Fruit fly (Drosophila melanogaster) whole organism, embryonic: Measurements from ENCODE around the gene Cpr67Fa1.

Experiments
- BtbVII ChIP-seq: fragments of 200-800 bp; sonication (Bioruptor generic); optimal IDR thresholded peaks from 3 replicates; lab custom pipeline; 2017; ENCODE audit warnings: missing biosample characterization, mild to moderate bottlenecking, missing genetic modification characterization
- CG10209 ChIP-seq: fragments of 200-800 bp; sonication (Bioruptor generic); optimal IDR thresholded peaks from 3 replicates; lab custom pipeline; 2017; ENCODE audit warnings: missing biosample characterization, mild to moderate bottlenecking, missing genetic modification characterization, missing genetic modification reagents
- CG10321 ChIP-seq: fragments of 200-800 bp; sonication (Bioruptor generic); IDR thresholded peaks from 2 replicates; pipeline ENCODE4 v1.3.6; 2022; ENCODE audit warnings: missing biosample characterization, missing genetic modification characterization
- CG11456 ChIP-seq: fragments of 200-800 bp; sonication (Bioruptor generic); IDR thresholded peaks from 3 replicates; pipeline ENCODE4 v1.3.6; 2022; ENCODE audit warnings: missing biosample characterization, missing genetic modification characterization
- CG11504 ChIP-seq: fragments of 200-800 bp; sonication (Bioruptor generic); optimal IDR thresholded peaks from 3 replicates; lab custom pipeline; 2019; ENCODE audit warnings: missing biosample characterization, mild to moderate bottlenecking, missing genetic modification characterization, moderate library complexity
- CG11696 ChIP-seq: fragments of 200-800 bp; sonication (Bioruptor generic); IDR thresholded peaks from 2 replicates; pipeline ENCODE4 v1.3.6; 2022; ENCODE audit warnings: missing biosample characterization, missing genetic modification characterization
- CG12942 ChIP-seq: fragments of 200-800 bp; sonication (Bioruptor generic); optimal IDR thresholded peaks from 3 replicates; lab custom pipeline; 2016; ENCODE audit warnings: missing biosample characterization, missing genetic modification characterization
- CG15269 ChIP-seq: fragments of 200-800 bp; sonication (Bioruptor generic); optimal IDR thresholded peaks from 2 replicates; lab custom pipeline; 2018; ENCODE audit warnings: missing biosample characterization, mild to moderate bottlenecking, missing genetic modification characterization, moderate library complexity
- CG17186 ChIP-seq: fragments of 200-800 bp; sonication (Bioruptor generic); optimal IDR thresholded peaks from 3 replicates; lab custom pipeline; 2017; ENCODE audit warnings: missing biosample characterization, missing genetic modification reagents, missing genetic modification characterization
- CG18599 ChIP-seq: fragments of 200-800 bp; sonication (Bioruptor generic); optimal IDR thresholded peaks from 3 replicates; lab custom pipeline; 2017; ENCODE audit warnings: missing biosample characterization, missing genetic modification characterization, mild to moderate bottlenecking, moderate library complexity, missing genetic modification reagents
- CG2712 ChIP-seq: fragments of 200-800 bp; optimal IDR thresholded peaks from 3 replicates; lab custom pipeline; 2019; ENCODE audit warnings: missing biosample characterization, mild to moderate bottlenecking, missing genetic modification characterization, moderate library complexity
- CG30020 ChIP-seq: fragments of 200-800 bp; optimal IDR thresholded peaks from 2 replicates; lab custom pipeline; 2019; ENCODE audit warnings: missing biosample characterization, mild to moderate bottlenecking, missing genetic modification characterization, moderate library complexity
- CG31365 ChIP-seq: fragments of 200-800 bp; sonication (Bioruptor generic); optimal IDR thresholded peaks from 2 replicates; lab custom pipeline; 2018; ENCODE audit warnings: missing biosample characterization, mild to moderate bottlenecking, missing genetic modification characterization
- CG3163 ChIP-seq: fragments of 200-800 bp; sonication (Bioruptor generic); optimal IDR thresholded peaks from 3 replicates; lab custom pipeline; 2016; ENCODE audit warnings: missing biosample characterization, missing genetic modification characterization
- CG3281 ChIP-seq: fragments of 200-800 bp; sonication (Bioruptor generic); optimal IDR thresholded peaks from 3 replicates; lab custom pipeline; 2017; ENCODE audit warnings: missing biosample characterization, mild to moderate bottlenecking, missing genetic modification characterization
- CG34224 ChIP-seq: fragments of 200-800 bp; sonication (Bioruptor generic); IDR thresholded peaks from 3 replicates; pipeline ENCODE4 v1.3.6; 2022; ENCODE audit warnings: missing biosample characterization, missing genetic modification characterization; ENCODE audit not compliant: partially characterized antibody
- CG3838 ChIP-seq: fragments of 200-800 bp; sonication (Bioruptor generic); optimal IDR thresholded peaks from 3 replicates; lab custom pipeline; 2016; ENCODE audit warnings: missing biosample characterization, missing genetic modification characterization
- CG4617 ChIP-seq: fragments of 200-800 bp; sonication (Bioruptor generic); optimal IDR thresholded peaks from 3 replicates; lab custom pipeline; 2016; ENCODE audit warnings: missing biosample characterization, missing genetic modification characterization, borderline replicate concordance
- CG6254 ChIP-seq: fragments of 200-800 bp; sonication (Bioruptor generic); optimal IDR thresholded peaks from 3 replicates; lab custom pipeline; 2017; ENCODE audit warnings: mild to moderate bottlenecking, missing biosample characterization, missing genetic modification reagents, missing genetic modification characterization
- CG8924 ChIP-seq: fragments of 200-800 bp; optimal IDR thresholded peaks from 3 replicates; lab custom pipeline; 2019; ENCODE audit warnings: missing biosample characterization, mild to moderate bottlenecking, missing genetic modification characterization, moderate library complexity
- CG9727 ChIP-seq: fragments of 200-800 bp; sonication (Bioruptor generic); optimal IDR thresholded peaks from 3 replicates; lab custom pipeline; 2017; ENCODE audit warnings: missing biosample characterization, mild to moderate bottlenecking, missing genetic modification characterization
- CG9797 ChIP-seq: fragments of 200-800 bp; sonication (Bioruptor generic); optimal IDR thresholded peaks from 3 replicates; lab custom pipeline; 2018; ENCODE audit warnings: missing biosample characterization, mild to moderate bottlenecking, missing genetic modification characterization
- Dip2 ChIP-seq: fragments of 200-800 bp; sonication (Bioruptor generic); IDR thresholded peaks from 2 replicates; pipeline ENCODE4 v1.3.6; 2022; ENCODE audit warnings: missing biosample characterization, missing genetic modification characterization
- Drgx ChIP-seq: fragments of 200-800 bp; sonication (Bioruptor generic); IDR thresholded peaks from 2 replicates; pipeline ENCODE4 v1.3.6; 2022; ENCODE audit warnings: missing biosample characterization, missing genetic modification characterization
- Hr51 ChIP-seq, 2 experiments: fragments of 200-800 bp; sonication (Bioruptor generic); optimal IDR thresholded peaks; 2 replicates in 1 of 2; 3 replicates in 1 of 2; lab custom pipeline; 2016 to 2018; ENCODE audit warnings: missing biosample characterization in 2 of 2, missing genetic modification characterization in 2 of 2, mild to moderate bottlenecking in 1 of 2, moderate library complexity in 1 of 2
- Hsf ChIP-seq: fragments of 200-800 bp; sonication (Bioruptor generic); optimal IDR thresholded peaks from 3 replicates; lab custom pipeline; 2016; ENCODE audit warnings: missing biosample characterization, missing genetic modification characterization
- Jarid2 ChIP-seq: fragments of 200-800 bp; sonication (Bioruptor generic); optimal IDR thresholded peaks from 3 replicates; lab custom pipeline; 2017; ENCODE audit warnings: mild to moderate bottlenecking, missing biosample characterization, missing genetic modification reagents, missing genetic modification characterization
- Lhr ChIP-seq: fragments of 200-800 bp; sonication (Bioruptor generic); optimal IDR thresholded peaks from 3 replicates; lab custom pipeline; 2017; ENCODE audit warnings: mild to moderate bottlenecking, missing biosample characterization, missing genetic modification reagents, missing genetic modification characterization
- Oli ChIP-seq: fragments of 200-800 bp; sonication (Bioruptor generic); optimal IDR thresholded peaks from 2 replicates; lab custom pipeline; 2018; ENCODE audit warnings: missing biosample characterization, mild to moderate bottlenecking, missing genetic modification characterization, moderate library complexity
- Sin3A ChIP-seq: fragments of >200 bp; optimal IDR thresholded peaks from 2 replicates; lab custom pipeline; 2018
- Six4 ChIP-seq: fragments of 200-800 bp; sonication (Bioruptor generic); optimal IDR thresholded peaks from 2 replicates; lab custom pipeline; 2016; ENCODE audit warnings: missing biosample characterization, missing genetic modification characterization
- Spps ChIP-seq: fragments of 200-800 bp; sonication (Bioruptor generic); optimal IDR thresholded peaks from 2 replicates; lab custom pipeline; 2018; ENCODE audit warnings: missing biosample characterization, mild to moderate bottlenecking, missing genetic modification characterization
- Xrp1 ChIP-seq: fragments of 200-800 bp; sonication (Bioruptor generic); IDR thresholded peaks from 2 replicates; pipeline ENCODE4 v1.3.6; 2022; ENCODE audit warnings: missing biosample characterization, missing genetic modification characterization
- ab ChIP-seq: fragments of 200-800 bp; sonication (Bioruptor generic); optimal IDR thresholded peaks from 2 replicates; lab custom pipeline; 2016; ENCODE audit warnings: missing biosample characterization, missing genetic modification characterization
- bab2 ChIP-seq: fragments of 200-800 bp; sonication (Bioruptor generic); optimal IDR thresholded peaks from 2 replicates; lab custom pipeline; 2016; ENCODE audit warnings: missing biosample characterization, missing genetic modification characterization
- bcd ChIP-seq: fragments of 200-800 bp; sonication (Bioruptor generic); optimal IDR thresholded peaks from 2 replicates; lab custom pipeline; 2017; ENCODE audit warnings: missing biosample characterization, mild to moderate bottlenecking, missing genetic modification characterization
- cad ChIP-seq: fragments of >200 bp; optimal IDR thresholded peaks from 2 replicates; lab custom pipeline; 2017; ENCODE audit warnings: missing biosample characterization, missing genetic modification characterization
- cwo ChIP-seq: fragments of 200-800 bp; sonication (Bioruptor generic); optimal IDR thresholded peaks from 3 replicates; lab custom pipeline; 2017; ENCODE audit warnings: missing biosample characterization, missing genetic modification characterization, mild to moderate bottlenecking, moderate library complexity, missing genetic modification reagents
- esg ChIP-seq: fragments of 200-800 bp; sonication (Bioruptor generic); conservative IDR thresholded peaks from 2 replicates; pipeline ENCODE4 v1.3.6; 2022; ENCODE audit warnings: missing biosample characterization, missing genetic modification characterization
- exex ChIP-seq: fragments of 200-800 bp; sonication (Bioruptor generic); optimal IDR thresholded peaks from 4 replicates; lab custom pipeline; 2018; ENCODE audit warnings: missing biosample characterization, mild to moderate bottlenecking, missing genetic modification characterization, moderate library complexity
- ftz-f1 ChIP-seq: fragments of 200-800 bp; sonication (Bioruptor generic); optimal IDR thresholded peaks from 2 replicates; lab custom pipeline; 2016; ENCODE audit warnings: missing biosample characterization, missing genetic modification characterization
- gem ChIP-seq: fragments of 200-800 bp; sonication (Bioruptor generic); optimal IDR thresholded peaks from 2 replicates; lab custom pipeline; 2019; ENCODE audit warnings: missing biosample characterization, mild to moderate bottlenecking, missing genetic modification characterization, moderate library complexity
- grau ChIP-seq: fragments of 200-800 bp; optimal IDR thresholded peaks from 3 replicates; lab custom pipeline; 2019; ENCODE audit warnings: missing biosample characterization, mild to moderate bottlenecking, missing genetic modification characterization, moderate library complexity
- grn ChIP-seq: fragments of 200-800 bp; sonication (Bioruptor generic); optimal IDR thresholded peaks from 3 replicates; lab custom pipeline; 2017; ENCODE audit warnings: missing biosample characterization, missing genetic modification characterization
- kah ChIP-seq: fragments of 200-800 bp; sonication (Bioruptor generic); optimal IDR thresholded peaks from 2 replicates; lab custom pipeline; 2018; ENCODE audit warnings: missing biosample characterization, mild to moderate bottlenecking, missing genetic modification characterization
- knrl ChIP-seq: fragments of 200-800 bp; sonication (Bioruptor generic); IDR thresholded peaks from 3 replicates; pipeline ENCODE4 v1.3.6; 2022; ENCODE audit warnings: missing biosample characterization, missing genetic modification characterization; ENCODE audit not compliant: partially characterized antibody
- lola ChIP-seq, 3 experiments: fragments of >200 bp in 2 of 3; fragments of 200-800 bp in 1 of 3; sonication (Bioruptor generic) in 1 of 3; optimal IDR thresholded peaks; 2 replicates each; lab custom pipeline; 2017 to 2019; ENCODE audit warnings: missing biosample characterization in 3 of 3, missing genetic modification characterization in 3 of 3, mild to moderate bottlenecking in 1 of 3, moderate library complexity in 1 of 3
- sc ChIP-seq, 3 experiments: fragments of >200 bp in 2 of 3; fragments of 200-800 bp in 1 of 3; sonication (Bioruptor generic) in 1 of 3; optimal IDR thresholded peaks; 2 replicates in 2 of 3; 3 replicates in 1 of 3; lab custom pipeline; 2017; ENCODE audit warnings: mild to moderate bottlenecking in 1 of 3, missing biosample characterization in 1 of 3, missing genetic modification characterization in 1 of 3, missing genetic modification reagents in 1 of 3
- slbo ChIP-seq: fragments of 200-800 bp; sonication (Bioruptor generic); IDR thresholded peaks from 2 replicates; pipeline ENCODE4 v1.3.6; 2022; ENCODE audit warnings: missing biosample characterization, missing genetic modification characterization
- twi ChIP-seq: fragments of 200-800 bp; optimal IDR thresholded peaks from 2 replicates; lab custom pipeline; 2019; ENCODE audit warnings: missing biosample characterization, mild to moderate bottlenecking, missing genetic modification characterization, moderate library complexity

The Cpr67Fa1 gene

DNA sequence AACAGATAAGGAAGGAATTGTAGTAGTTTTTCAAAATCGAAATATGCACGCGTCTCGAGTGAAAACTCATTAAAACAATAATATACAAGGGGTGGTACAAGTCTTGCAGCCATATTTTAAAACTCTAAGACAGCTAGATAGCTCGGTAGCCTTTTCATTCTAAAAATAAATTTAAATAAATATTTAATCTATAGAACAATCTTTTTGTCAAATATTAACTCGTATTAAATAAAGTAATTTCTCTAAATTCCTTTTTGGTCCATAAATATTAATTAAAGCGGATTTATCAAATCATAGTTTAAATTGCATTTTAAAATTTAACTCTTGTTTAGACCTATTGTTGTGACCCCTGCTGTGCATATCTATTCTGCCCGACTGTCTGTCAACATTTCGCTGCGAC lies 46.5 kb upstream of the Cpr67Fa1 start (continued):
- TF ChIP-seq bab2 (GFP tag; lab: Kevin White, UChicago) (no peak), CG2712 (tag; lab: Kevin White, UChicago) (peak; percentile 87), CG3281 (peak; percentile 31), CG10321 (no peak), BtbVII (peak; percentile 31), CG31365 (tag; lab: Kevin White, UChicago) (no peak), gem (tag; lab: Kevin White, UChicago) (peak; percentile 79), Xrp1 (GFP tag; lab: Robert Waterston, UW) (peak; percentile 63; the same call in 1 of the 2 replicates), exex (tag; lab: Kevin White, UChicago) (no peak), kah (GFP tag; lab: Kevin White, UChicago) (peak; percentile 39), Sin3A (no peak), twi (peak; percentile 56), bcd (peak; percentile 54), Drgx (GFP tag; lab: Robert Waterston, UW) (no peak), Dip2 (GFP tag; lab: Robert Waterston, UW) (no peak), CG30020 (peak; percentile 13), CG18599 (GFP tag; lab: Kevin White, UChicago) (peak; percentile 63), CG12942 (peak; percentile 17), Hr51 (GFP tag; optimal IDR thresholded peaks at IDR 0.05; lab: Kevin White, UChicago) (peak in 1 of 2 experiments; percentile 55), cwo (peak; percentile 6), Six4 (GFP tag; lab: Kevin White, UChicago) (peak; percentile 17), Oli (tag; lab: Kevin White, UChicago) (peak; percentile 58), Spps (tag; lab: Kevin White, UChicago) (peak; percentile 73), CG6254 (GFP tag; lab: Kevin White, UChicago) (peak; percentile 76), grn (GFP tag; lab: Kevin White, UChicago) (no peak), CG10209 (peak; percentile 63), knrl (GFP tag; lab: Robert Waterston, UW) (no peak), CG11456 (no peak), lola (GFP tag; optimal IDR thresholded peaks at IDR 0.05; lab: Kevin White, UChicago) (peak in 1 of 3 experiments; percentile 93), esg (GFP tag; lab: Robert Waterston, UW) (0 out of 2 replicates have a peak, but pooled peaks have one; percentile 16), CG3838 (GFP tag; lab: Kevin White, UChicago) (no peak), slbo (GFP tag; lab: Robert Waterston, UW) (no peak), CG15269 (tag; lab: Kevin White, UChicago) (peak; percentile 42), CG17186 (GFP tag; lab: Kevin White, UChicago) (peak; percentile 5), sc (optimal IDR thresholded peaks at IDR 0.05; lab: Kevin White, UChicago) (no peak), sc (GFP tag; optimal IDR thresholded peaks at IDR 0.05; lab: Kevin White, UChicago) (peak; percentile 71), CG8924 (tag; lab: Kevin White, UChicago) (peak; percentile 79), CG11696 (GFP tag; lab: Robert Waterston, UW) (peak; percentile 96), Hsf (no peak), CG4617 (GFP tag; lab: Kevin White, UChicago) (no peak), CG9797 (GFP tag; lab: Kevin White, UChicago) (no peak), grau (tag; lab: Kevin White, UChicago) (peak; percentile 73), Jarid2 (GFP tag; lab: Kevin White, UChicago) (peak; percentile 7), ab (GFP tag; lab: Kevin White, UChicago) (no peak), CG34224 (GFP tag; lab: Robert Waterston, UW) (no peak), Lhr (GFP tag; lab: Kevin White, UChicago) (peak; percentile 48), CG3163 (no peak), CG11504 (tag; lab: Kevin White, UChicago) (peak; percentile 81), ftz-f1 (no peak), CG9727 (GFP tag; lab: Kevin White, UChicago) (peak; percentile 87), cad (GFP tag; lab: Kevin White, UChicago) (no peak)
